Worm (Caenorhabditis elegans) whole organism, young adult: Measurements from ENCODE around the gene Y39A1A.16.

Experiments
- attf-6 ChIP-seq: fragments of 200-800 bp; sonication (Bioruptor generic); IDR thresholded peaks from 2 replicates; pipeline ENCODE4 v1.3.6; 2022; ENCODE audit warnings: missing genetic modification reagents, missing genetic modification characterization, missing compliant biosample characterization
- ceh-40 ChIP-seq: fragments of 200-800 bp; sonication (Bioruptor generic); IDR thresholded peaks from 2 replicates; pipeline ENCODE4 v1.3.6; 2022; ENCODE audit warnings: missing genetic modification characterization, missing compliant biosample characterization

DNA sequence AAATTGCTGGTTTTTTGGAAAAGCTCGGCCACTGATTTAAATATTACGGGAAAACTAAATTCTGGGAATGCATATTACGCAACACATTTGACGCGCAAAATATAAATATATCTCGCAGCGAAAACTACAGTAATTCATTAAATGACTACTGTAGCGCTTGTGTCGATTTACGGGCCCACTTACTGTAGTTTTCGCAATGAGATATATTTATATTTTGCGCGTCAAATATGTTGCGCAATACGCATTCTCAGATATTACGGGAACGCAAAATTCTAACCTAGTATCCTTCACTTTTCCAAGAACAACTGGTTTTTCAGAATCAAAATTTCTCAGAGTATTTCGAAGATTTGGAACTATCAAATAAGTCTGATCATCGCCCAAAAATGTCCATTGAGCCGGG, 30.6 kb downstream of the Y39A1A.16 start:
- no peak for TF ChIP-seq attf-6
- TF ChIP-seq ceh-40 (GFP tag; lab: Robert Waterston, UW): no peak
